Worm (Caenorhabditis elegans): ENCODE results near the gene nphp-2.

Gene nphp-2

DNA sequence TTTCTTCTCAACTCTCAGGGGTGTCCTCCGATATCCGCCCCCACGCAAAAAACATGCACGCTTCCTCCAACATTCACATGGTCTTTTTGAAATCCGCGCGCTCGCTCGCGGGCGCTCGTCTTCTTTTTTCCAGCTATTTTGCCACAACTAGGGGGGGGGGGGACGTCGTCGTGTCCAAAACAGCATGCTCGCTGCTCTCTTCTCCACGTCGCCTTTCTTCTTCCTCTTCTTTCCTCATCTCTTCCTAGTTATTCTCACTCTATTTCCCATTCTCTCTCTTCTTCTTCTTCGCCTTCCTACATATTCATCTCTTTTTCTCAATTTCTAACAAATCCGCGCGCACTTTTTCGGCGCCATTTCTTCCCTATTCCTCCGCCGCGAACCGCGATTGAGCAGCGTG, 47.9 kb downstream of the nphp-2 start (continued):
- peak; percentile 78 for TF ChIP-seq ctbp-1 (GFP tag; IDR thresholded peaks at IDR 0.05)
- no peak for TF ChIP-seq daf-8 (GFP tag; IDR thresholded peaks at IDR 0.05)
- no peak for TF ChIP-seq ZK337.2 (GFP tag; IDR thresholded peaks at IDR 0.05)
- TF ChIP-seq Y5F2A.4 (GFP tag; optimal IDR thresholded peaks at IDR 0.05) = no peak
- no peak for TF ChIP-seq F49E8.2 (tag; optimal IDR thresholded peaks at IDR 0.05; ENCODE audit: borderline replicate concordance)
- no peak for TF ChIP-seq aly-2 (tag; optimal IDR thresholded peaks at IDR 0.05)
- no peak for TF ChIP-seq nhr-76 (tag; optimal IDR thresholded peaks at IDR 0.05)
- TF ChIP-seq hlh-11 (tag; optimal IDR thresholded peaks at IDR 0.05) = no peak
- no peak for TF ChIP-seq spr-3 (GFP tag; optimal IDR thresholded peaks at IDR 0.05)
- TF ChIP-seq R02D3.7 (tag; optimal IDR thresholded peaks at IDR 0.05) = no peak
- no peak for TF ChIP-seq F44E2.7 (GFP tag; IDR thresholded peaks at IDR 0.05)
- TF ChIP-seq ces-1 (GFP tag; optimal IDR thresholded peaks at IDR 0.05) = no peak
- no peak for TF ChIP-seq unc-39 (tag; optimal IDR thresholded peaks at IDR 0.05)
- TF ChIP-seq mxl-3 (GFP tag; optimal IDR thresholded peaks at IDR 0.05) = no peak
- no peak for TF ChIP-seq dpl-1 (GFP tag; optimal IDR thresholded peaks at IDR 0.05)
- TF ChIP-seq ceh-32 (tag; optimal IDR thresholded peaks at IDR 0.05; ENCODE audit: poor library complexity) = no peak
- TF ChIP-seq attf-4 (tag; optimal IDR thresholded peaks at IDR 0.05) = no peak
- TF ChIP-seq F10B5.3 (tag; optimal IDR thresholded peaks at IDR 0.05) = no peak
- TF ChIP-seq tag-97 (GFP tag; IDR thresholded peaks at IDR 0.05) = no peak
- TF ChIP-seq ceh-20 (GFP tag; IDR thresholded peaks at IDR 0.05) = no peak
- TF ChIP-seq F37D6.2 (tag; optimal IDR thresholded peaks at IDR 0.05) = peak; percentile 50
- peak; percentile 34 for TF ChIP-seq mep-1 (tag; optimal IDR thresholded peaks at IDR 0.05)
- no peak for TF ChIP-seq ceh-44 (GFP tag; IDR thresholded peaks at IDR 0.05)
- TF ChIP-seq nhr-10 (tag; optimal IDR thresholded peaks at IDR 0.05) = no peak
- TF ChIP-seq rbr-2 (tag; optimal IDR thresholded peaks at IDR 0.05) = peak; percentile 72
- no peak for TF ChIP-seq unc-130 (GFP tag; optimal IDR thresholded peaks at IDR 0.05)
- no peak for TF ChIP-seq mxl-2 (GFP tag; conservative IDR thresholded peaks at IDR 0.05)
- TF ChIP-seq nhr-102 (tag; optimal IDR thresholded peaks at IDR 0.05) = no peak
- TF ChIP-seq spr-1 (tag; optimal IDR thresholded peaks at IDR 0.05) = no peak
- TF ChIP-seq saeg-2 (GFP tag; IDR thresholded peaks at IDR 0.05) = no peak
- no peak for TF ChIP-seq ztf-7 (tag; optimal IDR thresholded peaks at IDR 0.05)
- no peak for TF ChIP-seq cey-2 (tag; optimal IDR thresholded peaks at IDR 0.05; ENCODE audit: borderline replicate concordance, insufficient read depth)
- TF ChIP-seq pqm-1 (tag; optimal IDR thresholded peaks at IDR 0.05) = no peak
- TF ChIP-seq gei-8 (GFP tag; optimal IDR thresholded peaks at IDR 0.05) = no peak
- TF ChIP-seq duxl-1 (tag; optimal IDR thresholded peaks at IDR 0.05; ENCODE audit: poor library complexity) = no peak
- no peak for TF ChIP-seq T26A8.4 (GFP tag; IDR thresholded peaks at IDR 0.05)
- TF ChIP-seq lim-7 (GFP tag; IDR thresholded peaks at IDR 0.05) = no peak
- no peak for TF ChIP-seq lin-15B (tag; optimal IDR thresholded peaks at IDR 0.05)
- TF ChIP-seq lin-38 (GFP tag; IDR thresholded peaks at IDR 0.05) = no peak
- TF ChIP-seq D1046.2 (GFP tag; IDR thresholded peaks at IDR 0.05) = no peak
- TF ChIP-seq nhr-77 (tag; optimal IDR thresholded peaks at IDR 0.05) = no peak
- TF ChIP-seq php-3 (GFP tag; IDR thresholded peaks at IDR 0.05) = no peak
- no peak for TF ChIP-seq daf-19 (GFP tag; conservative IDR thresholded peaks at IDR 0.05)
- TF ChIP-seq set-16 (GFP tag; IDR thresholded peaks at IDR 0.05) = peak; percentile 78
- TF ChIP-seq nhr-6 (tag; optimal IDR thresholded peaks at IDR 0.05) = no peak
- TF ChIP-seq ceh-82 (tag; optimal IDR thresholded peaks at IDR 0.05) = no peak
- no peak for TF ChIP-seq nhr-25 (tag; optimal IDR thresholded peaks at IDR 0.05; ENCODE audit: borderline replicate concordance, insufficient read depth)
- TF ChIP-seq unc-62 (GFP tag; optimal IDR thresholded peaks at IDR 0.05 in 1 of 2) = peak in 1 of 2 experiments; percentile 11
- TF ChIP-seq unc-62 (tag; optimal IDR thresholded peaks at IDR 0.05) = no peak
- TF ChIP-seq lin-29 (GFP tag; IDR thresholded peaks at IDR 0.05) = no peak
- no peak for TF ChIP-seq zag-1 (tag; optimal IDR thresholded peaks at IDR 0.05)
- no peak for TF ChIP-seq ZK546.5 (tag; optimal IDR thresholded peaks at IDR 0.05)
- no peak for TF ChIP-seq snpc-1.2 (GFP tag; IDR thresholded peaks at IDR 0.05)
